Worm (Caenorhabditis elegans): ENCODE data around the gene gcy-27.

DNA sequence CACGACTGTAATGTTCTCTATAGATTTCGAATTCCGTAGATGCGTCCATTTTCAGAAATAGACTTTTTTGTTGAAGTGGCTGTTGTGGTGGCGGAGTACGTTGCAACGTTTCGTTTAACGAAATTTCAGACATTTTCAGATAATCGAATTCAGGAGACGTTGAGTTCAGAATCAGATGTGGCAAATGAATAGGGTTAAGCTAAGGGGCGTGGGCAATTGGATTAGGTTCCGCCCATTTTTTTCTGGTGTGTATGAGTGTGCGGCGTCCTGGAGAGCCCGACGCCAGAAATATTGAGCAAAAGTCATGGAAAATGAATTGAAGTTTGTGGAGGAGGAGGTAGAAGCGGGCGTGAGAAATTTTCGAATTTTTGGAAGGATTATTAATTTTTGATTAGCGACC is 23.1 kb downstream of the gcy-27 start:
- TF ChIP-seq ztf-23 (GFP tag; IDR thresholded peaks at IDR 0.05) (no peak), klf-2 (GFP tag; conservative IDR thresholded peaks at IDR 0.05) (no peak), tab-1 (GFP tag; IDR thresholded peaks at IDR 0.05) (no peak), cog-1 (tag; optimal IDR thresholded peaks at IDR 0.05) (no peak), med-1 (GFP tag; optimal IDR thresholded peaks at IDR 0.05; ENCODE audit: insufficient read depth) (no peak), flt-1 (GFP tag; IDR thresholded peaks at IDR 0.05) (no peak), ztf-29 (GFP tag; IDR thresholded peaks at IDR 0.05) (no peak), ref-1 (GFP tag; conservative IDR thresholded peaks at IDR 0.05) (no peak)
